Fruit fly (Drosophila melanogaster) whole organism, embryonic: ENCODE data around the gene vir-1.
A peak's percentile ranks its signal among the peaks of the same experiment; 100 is the strongest.

Source experiments
- CG10209 ChIP-seq: fragments of 200-800 bp; sonication (Bioruptor generic); optimal IDR thresholded peaks from 3 replicates; lab custom pipeline; 2017; ENCODE audit warnings: missing biosample characterization, mild to moderate bottlenecking, missing genetic modification characterization, missing genetic modification reagents
- CG10431 ChIP-seq: fragments of 200-800 bp; sonication (Bioruptor generic); optimal IDR thresholded peaks from 3 replicates; lab custom pipeline; 2018; ENCODE audit warnings: missing biosample characterization, mild to moderate bottlenecking, missing genetic modification characterization
- CG10543 ChIP-seq: fragments of 200-800 bp; sonication (Bioruptor generic); optimal IDR thresholded peaks from 3 replicates; lab custom pipeline; 2017; ENCODE audit warnings: missing biosample characterization, mild to moderate bottlenecking, missing genetic modification characterization, moderate library complexity
- CG11560 ChIP-seq: fragments of 200-800 bp; sonication (Bioruptor generic); IDR thresholded peaks from 3 replicates; pipeline ENCODE4 v1.3.6; 2022; ENCODE audit warnings: missing biosample characterization, missing genetic modification characterization
- CG13424 ChIP-seq: fragments of 200-800 bp; sonication (Bioruptor generic); optimal IDR thresholded peaks from 2 replicates; lab custom pipeline; 2019; ENCODE audit warnings: missing biosample characterization, mild to moderate bottlenecking, missing genetic modification characterization, moderate library complexity
- CG14860 ChIP-seq: fragments of 200-800 bp; sonication (Bioruptor generic); IDR thresholded peaks from 3 replicates; pipeline ENCODE4 v1.3.6; 2022; ENCODE audit warnings: missing biosample characterization, missing genetic modification characterization; ENCODE audit not compliant: partially characterized antibody
- CG15011 ChIP-seq: fragments of 200-800 bp; sonication (Bioruptor generic); optimal IDR thresholded peaks from 3 replicates; lab custom pipeline; 2018; ENCODE audit warnings: missing biosample characterization, mild to moderate bottlenecking, missing genetic modification characterization
- CG15696 ChIP-seq: fragments of 200-800 bp; sonication (Bioruptor generic); optimal IDR thresholded peaks from 2 replicates; lab custom pipeline; 2019; ENCODE audit warnings: missing biosample characterization, mild to moderate bottlenecking, missing genetic modification characterization, moderate library complexity
- CG16813 ChIP-seq: fragments of 200-800 bp; sonication (Bioruptor generic); IDR thresholded peaks from 3 replicates; pipeline ENCODE4 v1.3.6; 2022; ENCODE audit warnings: missing biosample characterization, missing genetic modification characterization; ENCODE audit not compliant: partially characterized antibody
- CG16863 ChIP-seq: fragments of 200-800 bp; sonication (Bioruptor generic); optimal IDR thresholded peaks from 3 replicates; lab custom pipeline; 2016; ENCODE audit warnings: missing biosample characterization, missing genetic modification characterization
- CG17612 ChIP-seq: fragments of 200-800 bp; sonication (Bioruptor generic); IDR thresholded peaks from 2 replicates; pipeline ENCODE4 v1.3.6; 2022; ENCODE audit warnings: missing biosample characterization, missing genetic modification characterization
- CG31388 ChIP-seq: fragments of 200-800 bp; sonication (Bioruptor generic); optimal IDR thresholded peaks from 2 replicates; lab custom pipeline; 2016; ENCODE audit warnings: missing biosample characterization, missing genetic modification characterization
- CG3407 ChIP-seq: fragments of 200-800 bp; sonication (Bioruptor generic); optimal IDR thresholded peaks from 2 replicates; lab custom pipeline; 2018; ENCODE audit warnings: missing biosample characterization, mild to moderate bottlenecking, missing genetic modification characterization
- CG3726 ChIP-seq: fragments of 200-800 bp; sonication (Bioruptor generic); IDR thresholded peaks from 3 replicates; pipeline ENCODE4, ENCODE4 v1.3.6; 2022; ENCODE audit warnings: missing biosample characterization, missing genetic modification characterization
- CG3995 ChIP-seq: fragments of 200-800 bp; sonication (Bioruptor generic); optimal IDR thresholded peaks from 3 replicates; lab custom pipeline; 2016; ENCODE audit warnings: missing biosample characterization, missing genetic modification characterization
- CG42726 ChIP-seq: fragments of 200-800 bp; sonication (Bioruptor generic); IDR thresholded peaks from 2 replicates; pipeline ENCODE4 v1.3.6; 2022; ENCODE audit warnings: missing biosample characterization, missing genetic modification characterization; ENCODE audit not compliant: partially characterized antibody
- CG5180 ChIP-seq: fragments of 200-800 bp; sonication (Bioruptor generic); optimal IDR thresholded peaks from 3 replicates; lab custom pipeline; 2017; ENCODE audit warnings: missing biosample characterization, missing genetic modification characterization, mild to moderate bottlenecking, moderate library complexity, missing genetic modification reagents
- CG6683 ChIP-seq: fragments of 200-800 bp; sonication (Bioruptor generic); optimal IDR thresholded peaks from 2 replicates; lab custom pipeline; 2017; ENCODE audit warnings: missing biosample characterization, mild to moderate bottlenecking, missing genetic modification characterization, missing genetic modification reagents
- CG8290 ChIP-seq, 3 experiments: fragments of 200-800 bp; sonication (Bioruptor generic); optimal IDR thresholded peaks; 2 replicates each; lab custom pipeline; 2016 to 2019; ENCODE audit warnings: missing biosample characterization in 3 of 3, missing genetic modification characterization in 3 of 3, mild to moderate bottlenecking in 2 of 3, moderate library complexity in 1 of 3
- CG9727 ChIP-seq: fragments of 200-800 bp; sonication (Bioruptor generic); optimal IDR thresholded peaks from 3 replicates; lab custom pipeline; 2017; ENCODE audit warnings: missing biosample characterization, mild to moderate bottlenecking, missing genetic modification characterization
- CG9797 ChIP-seq: fragments of 200-800 bp; sonication (Bioruptor generic); optimal IDR thresholded peaks from 3 replicates; lab custom pipeline; 2018; ENCODE audit warnings: missing biosample characterization, mild to moderate bottlenecking, missing genetic modification characterization
- Drgx ChIP-seq: fragments of 200-800 bp; sonication (Bioruptor generic); IDR thresholded peaks from 2 replicates; pipeline ENCODE4 v1.3.6; 2022; ENCODE audit warnings: missing biosample characterization, missing genetic modification characterization
- HLH3B ChIP-seq: fragments of 200-800 bp; sonication (Bioruptor generic); IDR thresholded peaks from 2 replicates; pipeline ENCODE4 v1.3.6; 2022; ENCODE audit warnings: missing biosample characterization, missing genetic modification characterization
- HLH54F ChIP-seq: fragments of 200-800 bp; sonication (Bioruptor generic); optimal IDR thresholded peaks from 3 replicates; lab custom pipeline; 2016; ENCODE audit warnings: missing biosample characterization, missing genetic modification characterization
- Mad ChIP-seq: fragments of 200-800 bp; sonication (Bioruptor generic); optimal IDR thresholded peaks from 2 replicates; lab custom pipeline; 2016; ENCODE audit warnings: missing biosample characterization, missing genetic modification characterization
- Optix ChIP-seq: fragments of 200-800 bp; sonication (Bioruptor generic); IDR thresholded peaks from 3 replicates; pipeline ENCODE4 v1.3.6; 2022; ENCODE audit warnings: missing biosample characterization, missing genetic modification characterization
- Sox100B ChIP-seq: fragments of 200-800 bp; sonication (Bioruptor generic); optimal IDR thresholded peaks from 3 replicates; lab custom pipeline; 2018; ENCODE audit warnings: missing biosample characterization, mild to moderate bottlenecking, missing genetic modification characterization
- Trl ChIP-seq, 3 experiments: fragments of >200 bp in 2 of 3; fragments of 200-800 bp in 1 of 3; sonication (Bioruptor generic) in 1 of 3; optimal IDR thresholded peaks; 2 replicates in 1 of 3; 3 replicates in 2 of 3; lab custom pipeline; 2016 to 2017; ENCODE audit warnings: missing biosample characterization in 1 of 3, missing genetic modification characterization in 1 of 3
- al ChIP-seq: fragments of 200-800 bp; sonication (Bioruptor generic); IDR thresholded peaks from 2 replicates; pipeline ENCODE4 v1.3.6; 2022; ENCODE audit warnings: missing biosample characterization, missing genetic modification characterization
- ara ChIP-seq: fragments of 200-800 bp; sonication (Bioruptor generic); IDR thresholded peaks from 2 replicates; pipeline ENCODE4 v1.3.6; 2022; ENCODE audit warnings: missing biosample characterization, missing genetic modification characterization
- cad ChIP-seq: fragments of >200 bp; optimal IDR thresholded peaks from 2 replicates; lab custom pipeline; 2017; ENCODE audit warnings: missing biosample characterization, missing genetic modification characterization
- cg ChIP-seq: fragments of 200-800 bp; sonication (Bioruptor generic); optimal IDR thresholded peaks from 3 replicates; lab custom pipeline; 2019; ENCODE audit warnings: missing biosample characterization, mild to moderate bottlenecking, missing genetic modification characterization, moderate library complexity
- da ChIP-seq: fragments of 200-800 bp; sonication (Bioruptor generic); optimal IDR thresholded peaks from 2 replicates; lab custom pipeline; 2016; ENCODE audit warnings: missing biosample characterization, missing genetic modification characterization
- fru ChIP-seq: fragments of >200 bp; optimal IDR thresholded peaks from 2 replicates; lab custom pipeline; 2017
- gem ChIP-seq: fragments of 200-800 bp; sonication (Bioruptor generic); optimal IDR thresholded peaks from 2 replicates; lab custom pipeline; 2019; ENCODE audit warnings: missing biosample characterization, mild to moderate bottlenecking, missing genetic modification characterization, moderate library complexity
- inv ChIP-seq: fragments of 200-800 bp; sonication (Bioruptor generic); IDR thresholded peaks from 2 replicates; pipeline ENCODE4 v1.3.6; 2022; ENCODE audit warnings: missing biosample characterization, missing genetic modification characterization; ENCODE audit not compliant: partially characterized antibody
- lbe ChIP-seq: fragments of 200-800 bp; sonication (Bioruptor generic); optimal IDR thresholded peaks from 2 replicates; lab custom pipeline; 2016; ENCODE audit warnings: missing biosample characterization, mild to moderate bottlenecking, missing genetic modification characterization
- lola ChIP-seq, 3 experiments: fragments of >200 bp in 2 of 3; fragments of 200-800 bp in 1 of 3; sonication (Bioruptor generic) in 1 of 3; optimal IDR thresholded peaks; 2 replicates each; lab custom pipeline; 2017 to 2019; ENCODE audit warnings: missing biosample characterization in 3 of 3, missing genetic modification characterization in 3 of 3, mild to moderate bottlenecking in 1 of 3, moderate library complexity in 1 of 3
- mirr ChIP-seq: fragments of 200-800 bp; sonication (Bioruptor generic); optimal IDR thresholded peaks from 3 replicates; lab custom pipeline; 2018; ENCODE audit warnings: missing biosample characterization, mild to moderate bottlenecking, missing genetic modification characterization
- nerfin-1 ChIP-seq: fragments of 200-800 bp; sonication (Bioruptor generic); optimal IDR thresholded peaks from 3 replicates; lab custom pipeline; 2019; ENCODE audit warnings: missing biosample characterization, mild to moderate bottlenecking, missing genetic modification characterization, moderate library complexity
- peb ChIP-seq: fragments of 200-800 bp; sonication (Bioruptor generic); IDR thresholded peaks from 2 replicates; pipeline ENCODE4 v1.3.6; 2022; ENCODE audit warnings: missing biosample characterization, missing genetic modification characterization
- pfk ChIP-seq: fragments of 200-800 bp; sonication (Bioruptor generic); optimal IDR thresholded peaks from 2 replicates; lab custom pipeline; 2018; ENCODE audit warnings: missing biosample characterization, mild to moderate bottlenecking, missing genetic modification characterization, moderate library complexity
- sc ChIP-seq, 3 experiments: fragments of >200 bp in 2 of 3; fragments of 200-800 bp in 1 of 3; sonication (Bioruptor generic) in 1 of 3; optimal IDR thresholded peaks; 2 replicates in 2 of 3; 3 replicates in 1 of 3; lab custom pipeline; 2017; ENCODE audit warnings: mild to moderate bottlenecking in 1 of 3, missing biosample characterization in 1 of 3, missing genetic modification characterization in 1 of 3, missing genetic modification reagents in 1 of 3
- seq ChIP-seq: fragments of 200-800 bp; sonication (Bioruptor generic); IDR thresholded peaks from 2 replicates; pipeline ENCODE4 v1.3.6; 2022; ENCODE audit warnings: missing biosample characterization, missing genetic modification characterization
- sisA ChIP-seq: fragments of 200-800 bp; sonication (Bioruptor generic); IDR thresholded peaks from 2 replicates; pipeline ENCODE4 v1.3.6; 2022; ENCODE audit warnings: missing biosample characterization, missing genetic modification characterization
- slbo ChIP-seq: fragments of 200-800 bp; sonication (Bioruptor generic); IDR thresholded peaks from 2 replicates; pipeline ENCODE4 v1.3.6; 2022; ENCODE audit warnings: missing biosample characterization, missing genetic modification characterization
- slou ChIP-seq: fragments of 200-800 bp; sonication (Bioruptor generic); optimal IDR thresholded peaks from 3 replicates; lab custom pipeline; 2016; ENCODE audit warnings: missing biosample characterization, missing genetic modification characterization
- vnd ChIP-seq: fragments of 200-800 bp; sonication (Bioruptor generic); IDR thresholded peaks from 3 replicates; pipeline ENCODE4 v1.3.6; 2022; ENCODE audit warnings: missing biosample characterization, missing genetic modification characterization; ENCODE audit not compliant: partially characterized antibody

vir-1 gene

dm6 chr2L:12365964-12366482 lies 57.2 kb downstream of the vir-1 start (continued):
- TF ChIP-seq cad: no peak
- TF ChIP-seq cg (GFP tag; lab: Kevin White, UChicago): peak; percentile 25
- peak; percentile 7 for TF ChIP-seq nerfin-1 (tag; lab: Kevin White, UChicago)
- no peak for TF ChIP-seq ara (GFP tag; lab: Robert Waterston, UW)
- no peak for TF ChIP-seq vnd
- TF ChIP-seq lbe (GFP tag; lab: Kevin White, UChicago): peak; percentile 21
- TF ChIP-seq fru: no peak
- TF ChIP-seq CG14860 (GFP tag; lab: Robert Waterston, UW): no peak
- TF ChIP-seq seq (GFP tag; lab: Robert Waterston, UW): no peak
- no peak for TF ChIP-seq CG15011 (GFP tag; lab: Kevin White, UChicago)
- TF ChIP-seq inv (GFP tag; lab: Robert Waterston, UW): no peak
- peak; percentile 5 for TF ChIP-seq CG5180
- TF ChIP-seq pfk: peak; percentile 30
- TF ChIP-seq CG16813 (GFP tag; lab: Robert Waterston, UW): no peak
- no peak for TF ChIP-seq CG16863
- no peak for TF ChIP-seq HLH54F
- TF ChIP-seq CG3407 (GFP tag; lab: Kevin White, UChicago): peak; percentile 44
- TF ChIP-seq Mad (GFP tag; lab: Kevin White, UChicago): no peak
- no peak for TF ChIP-seq Optix (GFP tag; lab: Robert Waterston, UW)
- TF ChIP-seq CG10209: peak; percentile 13
- TF ChIP-seq CG31388 (GFP tag; lab: Kevin White, UChicago): no peak
- TF ChIP-seq al (GFP tag; lab: Robert Waterston, UW): no peak
- TF ChIP-seq slou (GFP tag; lab: Kevin White, UChicago): no peak
- TF ChIP-seq CG3726: no peak
- TF ChIP-seq HLH3B (GFP tag; lab: Robert Waterston, UW): peak; percentile 36; the same call in 1 of the 2 replicates
- peak; percentile 90 for TF ChIP-seq mirr (GFP tag; lab: Kevin White, UChicago)
- TF ChIP-seq CG17612 (GFP tag; lab: Robert Waterston, UW): no peak
- TF ChIP-seq peb: no peak
- no peak for TF ChIP-seq CG8290 (GFP tag; optimal IDR thresholded peaks at IDR 0.05; lab: Kevin White, UChicago)
- peak; percentile 31 to 42 for TF ChIP-seq CG8290 (tag; optimal IDR thresholded peaks at IDR 0.05; lab: Kevin White, UChicago)
- TF ChIP-seq CG3995 (GFP tag; lab: Kevin White, UChicago): no peak
- no peak for TF ChIP-seq CG13424 (tag; lab: Kevin White, UChicago)
- TF ChIP-seq sc (optimal IDR thresholded peaks at IDR 0.05; lab: Kevin White, UChicago): no peak
- TF ChIP-seq sc (GFP tag; optimal IDR thresholded peaks at IDR 0.05; lab: Kevin White, UChicago): no peak
- TF ChIP-seq CG11560 (tag; lab: Robert Waterston, UW): no peak
- no peak for TF ChIP-seq da (GFP tag; lab: Kevin White, UChicago)
- no peak for TF ChIP-seq lola (GFP tag; optimal IDR thresholded peaks at IDR 0.05; lab: Kevin White, UChicago)
- TF ChIP-seq CG10543 (GFP tag; lab: Kevin White, UChicago): peak; percentile 68
- peak; percentile 1 for TF ChIP-seq CG9727 (GFP tag; lab: Kevin White, UChicago)

- no peak for TF ChIP-seq CG10431 (GFP tag; lab: Kevin White, UChicago)
- no peak for TF ChIP-seq al (GFP tag; lab: Robert Waterston, UW)
- peak; percentile 66 for TF ChIP-seq Drgx
- no peak for TF ChIP-seq fru
- TF ChIP-seq CG6683: no peak
- TF ChIP-seq slbo (GFP tag; lab: Robert Waterston, UW): no peak
- no peak for TF ChIP-seq sisA
- peak; percentile 0 for TF ChIP-seq gem
- TF ChIP-seq Sox100B: no peak
- no peak for TF ChIP-seq CG9797 (GFP tag; lab: Kevin White, UChicago)
- TF ChIP-seq CG42726 (GFP tag; lab: Robert Waterston, UW): no peak
- TF ChIP-seq CG15696 (tag; lab: Kevin White, UChicago): no peak
- no peak for TF ChIP-seq Trl (optimal IDR thresholded peaks at IDR 0.05; lab: Kevin White, UChicago)
- TF ChIP-seq Trl (GFP tag; optimal IDR thresholded peaks at IDR 0.05; lab: Kevin White, UChicago): no peak
These were observed 59.1 kb downstream of the vir-1 start for dm6 chr2L:12364090-12364489.
